Worm (Caenorhabditis elegans) whole organism, L1 larva: ENCODE measurements around the gene rec-8.

ENCODE experiments used
- fkh-10 ChIP-seq: sonication (generic microtip); optimal IDR thresholded peaks from 2 replicates; lab custom pipeline; 2017; ENCODE audit warnings: missing biosample characterization, missing genetic modification reagents, missing genetic modification characterization
- irx-1 ChIP-seq: sonication (generic microtip); optimal IDR thresholded peaks from 2 replicates; lab custom pipeline; 2016; ENCODE audit warnings: missing genetic modification characterization, missing compliant biosample characterization
- nhr-12 ChIP-seq: sonication (generic microtip); optimal IDR thresholded peaks from 2 replicates; lab custom pipeline; 2017; ENCODE audit warnings: missing biosample characterization, missing genetic modification characterization
- vab-15 ChIP-seq: sonication (generic microtip); optimal IDR thresholded peaks from 2 replicates; lab custom pipeline; 2017; ENCODE audit warnings: missing genotype, mild to moderate bottlenecking, missing genetic modification characterization, missing compliant biosample characterization

DNA sequence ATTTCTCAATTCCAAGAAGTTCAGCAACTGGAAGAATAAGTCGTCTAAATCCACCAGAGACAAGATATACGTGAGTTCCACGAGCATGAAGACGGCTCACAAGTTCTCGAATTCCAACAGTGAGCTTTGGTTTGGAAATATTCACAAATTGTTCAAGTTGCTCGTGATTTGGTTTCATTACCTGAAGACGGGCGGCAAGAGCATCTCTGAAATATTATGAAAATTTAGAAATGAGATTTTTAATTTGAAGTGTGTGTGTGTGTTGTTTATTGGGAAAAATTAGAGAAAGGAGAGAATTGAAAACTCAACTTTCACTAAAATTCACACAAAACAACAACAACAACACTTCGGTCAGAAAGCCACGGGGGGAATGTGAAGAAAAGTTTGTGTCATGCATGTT is 37.8 kb upstream of the rec-8 start:
- TF ChIP-seq vab-15: no peak
- TF ChIP-seq fkh-10 (GFP tag; lab: Kevin White, UChicago): no peak
- no peak for TF ChIP-seq irx-1
- TF ChIP-seq nhr-12 (tag; lab: Kevin White, UChicago): no peak
